Fruit fly (Drosophila melanogaster): ENCODE results near the gene CG32284.

The CG32284 gene

DNA sequence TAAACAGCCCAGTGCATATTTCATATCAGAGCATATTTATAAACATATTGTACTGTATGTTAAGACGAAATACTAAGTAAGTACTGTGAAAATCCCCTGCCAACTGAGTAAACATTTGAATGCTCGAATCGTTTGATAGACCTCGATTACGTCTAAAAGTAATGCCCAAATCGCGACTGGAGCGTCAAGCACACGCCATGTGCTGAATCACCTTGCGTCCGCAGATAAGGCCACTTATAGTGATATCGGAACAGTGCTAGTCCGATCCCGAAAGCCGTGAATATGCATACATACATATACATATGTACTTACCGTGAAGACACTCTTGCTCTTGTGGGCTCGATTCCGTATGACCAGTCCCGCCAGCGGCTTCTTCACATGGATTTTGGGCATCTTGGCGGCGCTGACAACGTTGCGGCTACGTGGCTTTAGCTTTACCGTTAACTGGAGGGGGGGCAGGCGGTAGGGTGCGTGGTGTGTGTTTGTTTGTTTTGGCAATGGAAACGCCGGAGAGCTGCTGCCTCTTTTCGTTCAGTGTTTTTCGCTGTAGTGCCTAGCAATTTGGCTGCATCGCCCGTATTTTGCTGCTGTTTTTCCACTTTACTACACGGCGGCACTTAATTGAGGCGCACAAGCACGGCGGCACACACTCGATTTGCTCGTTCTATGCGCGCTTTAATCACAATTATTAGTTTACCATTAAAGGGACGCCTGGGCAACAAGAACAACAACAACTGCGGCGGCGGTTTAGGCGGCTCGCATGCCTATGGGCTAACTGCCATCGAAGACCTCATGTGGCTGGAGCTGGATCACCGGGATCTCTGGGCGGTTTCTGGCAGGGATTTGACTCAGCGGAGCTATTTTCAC, 43.7 kb upstream of the CG32284 start:
- TF ChIP-seq HLH4C (GFP tag; IDR thresholded peaks at IDR 0.05; ENCODE audit: partially characterized antibody) (0 out of 3 replicates have a peak, but pooled peaks have one; percentile 16), Mes4 (GFP tag; optimal IDR thresholded peaks at IDR 0.05) (no peak), MESR4 (GFP tag; optimal IDR thresholded peaks at IDR 0.05) (peak; percentile 73), corto (GFP tag; optimal IDR thresholded peaks at IDR 0.05) (no peak), CG17359 (tag; optimal IDR thresholded peaks at IDR 0.05) (no peak), HmgZ (tag; optimal IDR thresholded peaks at IDR 0.05) (peak; percentile 5), CG34376 (GFP tag; optimal IDR thresholded peaks at IDR 0.05) (peak; percentile 78), CG12104 (GFP tag; optimal IDR thresholded peaks at IDR 0.05) (no peak), CG6765 (GFP tag; optimal IDR thresholded peaks at IDR 0.05) (no peak), bigmax (GFP tag; optimal IDR thresholded peaks at IDR 0.05) (no peak), zf30C (GFP tag; optimal IDR thresholded peaks at IDR 0.05) (peak; percentile 62), MTF-1 (GFP tag; optimal IDR thresholded peaks at IDR 0.05; ENCODE audit: borderline replicate concordance) (no peak), TFAM (GFP tag; optimal IDR thresholded peaks at IDR 0.05) (no peak), Xbp1 (GFP tag; optimal IDR thresholded peaks at IDR 0.05) (peak; percentile 57), Ets65A (GFP tag) (no peak), BtbVII (GFP tag; optimal IDR thresholded peaks at IDR 0.05) (peak; percentile 11), CG3065 (GFP tag; optimal IDR thresholded peaks at IDR 0.05) (no peak), CG4820 (GFP tag; optimal IDR thresholded peaks at IDR 0.05) (no peak), CG17328 (GFP tag; IDR thresholded peaks at IDR 0.05) (no peak), CG18599 (GFP tag; optimal IDR thresholded peaks at IDR 0.05) (peak; percentile 1), CG2202 (tag; optimal IDR thresholded peaks at IDR 0.05) (no peak), nmo (GFP tag; optimal IDR thresholded peaks at IDR 0.05) (no peak), Atf-2 (GFP tag; optimal IDR thresholded peaks at IDR 0.05) (no peak), mirr (GFP tag; optimal IDR thresholded peaks at IDR 0.05) (peak; percentile 49), ftz-f1 (GFP tag; optimal IDR thresholded peaks at IDR 0.05) (peak; percentile 3), chinmo (GFP tag; IDR thresholded peaks at IDR 0.05; ENCODE audit: partially characterized antibody) (0 out of 4 replicates have a peak, but pooled peaks have one; percentile 58), lbe (GFP tag; optimal IDR thresholded peaks at IDR 0.05) (no peak), CG4854 (GFP tag; optimal IDR thresholded peaks at IDR 0.05) (no peak), CG34224 (GFP tag; IDR thresholded peaks at IDR 0.05; ENCODE audit: partially characterized antibody) (peak; percentile 38; the same call in 1 of the 3 replicates), tio (GFP tag; optimal IDR thresholded peaks at IDR 0.05) (no peak), ind (GFP tag; optimal IDR thresholded peaks at IDR 0.05) (no peak), CG8290 (GFP tag; optimal IDR thresholded peaks at IDR 0.05) (no peak), CG8290 (tag; optimal IDR thresholded peaks at IDR 0.05) (peak in 1 of 2 experiments; percentile 17), hbn (GFP tag; IDR thresholded peaks at IDR 0.05; ENCODE audit: partially characterized antibody) (0 out of 2 replicates have a peak, but pooled peaks have one; percentile 13), CG1024 (GFP tag; IDR thresholded peaks at IDR 0.05) (no peak), CG6854 (GFP tag; optimal IDR thresholded peaks at IDR 0.05) (no peak), vnd (GFP tag; IDR thresholded peaks at IDR 0.05; ENCODE audit: partially characterized antibody) (no peak), CG3995 (GFP tag; optimal IDR thresholded peaks at IDR 0.05) (peak; percentile 79), ci (GFP tag; IDR thresholded peaks at IDR 0.05) (peak; percentile 9; the same call in 1 of the 3 replicates), CG13894 (tag; optimal IDR thresholded peaks at IDR 0.05) (peak; percentile 19), repo (GFP tag; optimal IDR thresholded peaks at IDR 0.05) (no peak), CG30403 (GFP tag; optimal IDR thresholded peaks at IDR 0.05) (no peak), NC2α (GFP tag; optimal IDR thresholded peaks at IDR 0.05) (no peak), tx (GFP tag; optimal IDR thresholded peaks at IDR 0.05) (no peak), dysf (GFP tag; IDR thresholded peaks at IDR 0.05) (no peak), CG4617 (GFP tag; optimal IDR thresholded peaks at IDR 0.05; ENCODE audit: borderline replicate concordance) (peak; percentile 46), CG12769 (tag; optimal IDR thresholded peaks at IDR 0.05) (peak; percentile 30), lab (GFP tag; optimal IDR thresholded peaks at IDR 0.05) (peak; percentile 8)

All from whole organism, embryonic.